Worm (Caenorhabditis elegans): ENCODE data around the gene sto-2.

The sto-2 gene

ce11 chrX:5279170-5279635, 44.0 kb downstream of the sto-2 start, which contains the start of gene Y34B4A.2 (continued):
- TF ChIP-seq ztf-4 (tag; optimal IDR thresholded peaks at IDR 0.05) (no peak), vab-15 (tag; optimal IDR thresholded peaks at IDR 0.05) (no peak), fos-1 (tag; optimal IDR thresholded peaks at IDR 0.05) (no peak), skn-1 (tag; optimal IDR thresholded peaks at IDR 0.05) (no peak), sox-4 (tag; optimal IDR thresholded peaks at IDR 0.05) (no peak), lin-14 (GFP tag; optimal IDR thresholded peaks at IDR 0.05) (peak; percentile 39), mab-9 (GFP tag; IDR thresholded peaks at IDR 0.05) (no peak), fkh-4 (tag; optimal IDR thresholded peaks at IDR 0.05; ENCODE audit: borderline replicate concordance) (no peak)

ce11 chrX:5278249-5278648, 44.9 kb downstream of the sto-2 start:
- no peak for TF ChIP-seq nhr-20 (tag; optimal IDR thresholded peaks at IDR 0.05)
- TF ChIP-seq swsn-7 (tag; optimal IDR thresholded peaks at IDR 0.05), result no peak
- TF ChIP-seq lin-15B (tag; optimal IDR thresholded peaks at IDR 0.05), result no peak
- no peak for TF ChIP-seq nhr-85 (tag)
- no peak for TF ChIP-seq zag-1 (tag; optimal IDR thresholded peaks at IDR 0.05)

- TF ChIP-seq blmp-1 (tag; optimal IDR thresholded peaks at IDR 0.05) (peak; percentile 70), elt-3 (tag; optimal IDR thresholded peaks at IDR 0.05) (peak in 1 of 6 experiments; percentile 11), aly-2 (tag; optimal IDR thresholded peaks at IDR 0.05) (no peak), hlh-17 (GFP tag; optimal IDR thresholded peaks at IDR 0.05; ENCODE audit: borderline replicate concordance) (no peak)
Measured at ce11 chrX:5276772-5277171, 46.4 kb downstream of the sto-2 start.

- TF ChIP-seq C34B4.2 (tag; optimal IDR thresholded peaks at IDR 0.05) (no peak), mep-1 (tag; optimal IDR thresholded peaks at IDR 0.05) (peak; percentile 66), unc-30 (tag; optimal IDR thresholded peaks at IDR 0.05) (no peak), tbx-2 (tag; optimal IDR thresholded peaks at IDR 0.05) (peak; percentile 54), zag-1 (tag; optimal IDR thresholded peaks at IDR 0.05) (no peak), nhr-12 (tag; optimal IDR thresholded peaks at IDR 0.05) (no peak), ceh-63 (GFP tag; optimal IDR thresholded peaks at IDR 0.05) (no peak), hlh-4 (tag; optimal IDR thresholded peaks at IDR 0.05) (no peak), mab-9 (GFP tag; IDR thresholded peaks at IDR 0.05) (no peak), dsc-1 (tag; optimal IDR thresholded peaks at IDR 0.05) (peak; percentile 40), unc-130 (tag; optimal IDR thresholded peaks at IDR 0.05) (peak; percentile 70), hpl-2 (GFP tag; optimal IDR thresholded peaks at IDR 0.05) (no peak), lsy-2 (tag; optimal IDR thresholded peaks at IDR 0.05) (peak; percentile 45 to 52), nhr-85 (tag) (peak; percentile 51), unc-62 (GFP tag; optimal IDR thresholded peaks at IDR 0.05) (no peak), lir-3 (tag; optimal IDR thresholded peaks at IDR 0.05; ENCODE audit: poor library complexity) (no peak), efl-3 (GFP tag; optimal IDR thresholded peaks at IDR 0.05) (no peak), vab-15 (tag; optimal IDR thresholded peaks at IDR 0.05) (no peak), isw-1 (GFP tag; IDR thresholded peaks at IDR 0.05) (no peak), grh-1 (GFP tag; IDR thresholded peaks at IDR 0.05) (no peak), F16B12.6 (tag; optimal IDR thresholded peaks at IDR 0.05) (peak; percentile 8), unc-98 (GFP tag; IDR thresholded peaks at IDR 0.05) (no peak), zip-4 (GFP tag; optimal IDR thresholded peaks at IDR 0.05) (no peak), fkh-10 (GFP tag; optimal IDR thresholded peaks at IDR 0.05) (no peak), nhr-28 (tag; optimal IDR thresholded peaks at IDR 0.05) (no peak), jun-1 (tag; optimal IDR thresholded peaks at IDR 0.05) (peak; percentile 20), snpc-4 (tag; optimal IDR thresholded peaks at IDR 0.05) (peak; percentile 37), skn-1 (tag; optimal IDR thresholded peaks at IDR 0.05) (peak; percentile 62), ceh-90 (tag; optimal IDR thresholded peaks at IDR 0.05) (no peak), C16A3.4 (tag; optimal IDR thresholded peaks at IDR 0.05) (peak; percentile 74), elt-3 (tag; optimal IDR thresholded peaks at IDR 0.05) (no peak), pqm-1 (tag; optimal IDR thresholded peaks at IDR 0.05) (no peak), nhr-20 (tag; optimal IDR thresholded peaks at IDR 0.05) (peak; percentile 67), fos-1 (tag; optimal IDR thresholded peaks at IDR 0.05) (peak; percentile 28), hlh-17 (GFP tag; optimal IDR thresholded peaks at IDR 0.05; ENCODE audit: borderline replicate concordance) (no peak), pag-3 (tag; optimal IDR thresholded peaks at IDR 0.05; ENCODE audit: borderline replicate concordance, insufficient read depth) (no peak), dpl-1 (GFP tag; optimal IDR thresholded peaks at IDR 0.05) (peak in 2 of 3 experiments; percentile 16 to 35), nhr-77 (tag; optimal IDR thresholded peaks at IDR 0.05) (no peak), xbp-1 (tag; optimal IDR thresholded peaks at IDR 0.05) (peak; percentile 65)
Measured at ce11 chrX:5275209-5275608, 48.0 kb downstream of the sto-2 start, which contains the start of gene hst-6. hst-6 (plus strand) TSS chrX:5275561.

Measured in whole organism, L1 larva.